Worm (Caenorhabditis elegans): ENCODE results near the gene dhc-4.
"Not testable (repeated sequence)": the region's sequence is repeated elsewhere in the genome, so short reads cannot be mapped to it uniquely, and the experiment has no call there.

The dhc-4 gene

DNA sequence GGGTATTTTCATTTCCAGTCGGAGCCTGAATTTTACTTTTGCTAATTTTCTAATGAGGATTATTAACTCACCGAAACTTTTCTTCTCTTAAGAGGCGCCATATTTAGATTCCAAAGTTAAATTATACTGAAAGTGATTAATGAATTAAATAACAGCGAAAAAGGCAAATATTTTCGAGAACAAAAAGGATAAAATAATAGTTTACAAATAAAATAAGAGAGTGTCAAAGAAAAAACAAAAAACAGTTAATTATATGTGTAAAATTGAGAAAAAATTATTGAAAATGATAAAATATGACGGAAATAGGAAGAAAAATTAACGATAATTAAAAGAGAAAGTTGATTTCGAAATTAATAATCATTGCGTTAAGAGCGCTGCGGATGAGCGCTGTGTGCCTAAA, 59.6 kb downstream of the dhc-4 start, which contains the start of gene Y48A6B.8:
Gene Y48A6B.8, minus strand, starts transcription at position 101 of the 400 bp plus-strand sequence.
- not testable (repeated sequence) for TF ChIP-seq nhr-129, R02D3.7, nhr-6 (tag; optimal IDR thresholded peaks at IDR 0.05)

DNA sequence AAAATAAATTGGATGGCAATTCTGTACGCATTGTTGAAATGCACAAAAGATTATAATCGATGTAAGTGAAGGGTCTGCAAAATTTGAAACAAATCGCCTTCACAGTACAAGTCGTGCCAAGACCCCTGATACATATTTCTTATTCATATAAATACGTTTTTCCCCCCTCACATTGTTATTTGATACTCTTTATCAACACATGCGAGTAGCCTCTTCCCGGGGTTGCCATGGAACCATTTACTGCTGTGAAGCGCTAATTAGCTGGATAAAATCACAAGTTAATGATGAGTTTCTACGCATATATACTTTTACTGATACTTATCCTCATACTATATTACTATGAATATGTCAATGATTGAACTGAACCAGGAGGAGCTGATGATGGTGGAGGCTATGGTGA, 61.6 kb downstream of the dhc-4 start, which contains the start of gene Y48A6B.14:
Gene Y48A6B.14, plus strand, starts transcription at position 301 of the 400 bp plus-strand sequence.
- no peak for TF ChIP-seq mbf-1 (tag; optimal IDR thresholded peaks at IDR 0.05)
- TF ChIP-seq zag-1 (tag; optimal IDR thresholded peaks at IDR 0.05), result no peak
- no peak for TF ChIP-seq elt-3 (tag; optimal IDR thresholded peaks at IDR 0.05)
- TF ChIP-seq sma-3 (GFP tag; optimal IDR thresholded peaks at IDR 0.05), result no peak
- no peak for TF ChIP-seq Y55F3AM.14 (GFP tag; optimal IDR thresholded peaks at IDR 0.05)
- no peak for TF ChIP-seq ceh-82 (tag; optimal IDR thresholded peaks at IDR 0.05)
- no peak for TF ChIP-seq ceh-16 (tag; optimal IDR thresholded peaks at IDR 0.05)
- TF ChIP-seq sem-4 (tag; optimal IDR thresholded peaks at IDR 0.05), result no peak
- no peak for TF ChIP-seq nhr-6 (tag; optimal IDR thresholded peaks at IDR 0.05)
- no peak for TF ChIP-seq nhr-21 (tag; optimal IDR thresholded peaks at IDR 0.05)
- no peak for TF ChIP-seq peb-1 (tag; optimal IDR thresholded peaks at IDR 0.05)
- no peak for TF ChIP-seq unc-62 (GFP tag; optimal IDR thresholded peaks at IDR 0.05)
- no peak for TF ChIP-seq ztf-11 (tag; optimal IDR thresholded peaks at IDR 0.05)
- no peak for TF ChIP-seq fos-1 (tag; optimal IDR thresholded peaks at IDR 0.05)
- TF ChIP-seq mdl-1 (tag; optimal IDR thresholded peaks at IDR 0.05), result no peak
- TF ChIP-seq blmp-1 (tag; optimal IDR thresholded peaks at IDR 0.05; ENCODE audit: insufficient read depth), result no peak
- TF ChIP-seq mab-5 (tag; optimal IDR thresholded peaks at IDR 0.05), result no peak

DNA sequence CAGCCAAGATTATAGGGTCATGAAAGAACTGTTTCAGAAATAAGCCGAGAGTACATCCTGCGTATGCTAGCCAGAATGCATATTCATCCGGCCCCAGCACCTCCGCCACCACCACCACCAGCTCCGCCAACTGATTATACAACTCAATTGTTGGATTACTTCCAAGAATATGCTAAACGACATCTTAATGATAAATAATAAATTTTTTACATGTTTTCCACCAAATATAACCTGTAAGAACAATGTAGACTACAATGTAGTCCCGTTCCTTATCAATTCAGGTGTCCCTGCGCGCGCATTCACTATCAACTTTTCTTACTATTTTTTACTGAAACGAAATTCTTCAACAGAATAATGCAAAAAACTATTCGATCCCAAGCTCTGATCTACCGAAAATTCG, 63.1 kb downstream of the dhc-4 start, which contains the start of gene Y48A6B.9:
Gene Y48A6B.9, plus strand, starts transcription at position 301 of the 400 bp plus-strand sequence.
- TF ChIP-seq mdl-1 (tag; optimal IDR thresholded peaks at IDR 0.05), result no peak
- no peak for TF ChIP-seq ztf-4 (tag; optimal IDR thresholded peaks at IDR 0.05)
- no peak for TF ChIP-seq nhr-6 (tag; optimal IDR thresholded peaks at IDR 0.05)
- TF ChIP-seq unc-55 (GFP tag; optimal IDR thresholded peaks at IDR 0.05), result no peak
- TF ChIP-seq sem-4 (tag; optimal IDR thresholded peaks at IDR 0.05), result no peak
- no peak for TF ChIP-seq nhr-237 (tag; optimal IDR thresholded peaks at IDR 0.05)
- no peak for TF ChIP-seq aly-2 (tag; optimal IDR thresholded peaks at IDR 0.05)
- no peak for TF ChIP-seq blmp-1 (tag; optimal IDR thresholded peaks at IDR 0.05; ENCODE audit: insufficient read depth)
- TF ChIP-seq zag-1 (tag; optimal IDR thresholded peaks at IDR 0.05), result no peak
- no peak for TF ChIP-seq sma-3 (GFP tag; optimal IDR thresholded peaks at IDR 0.05)
- no peak for TF ChIP-seq ceh-16 (tag; optimal IDR thresholded peaks at IDR 0.05)
- TF ChIP-seq fos-1 (tag; optimal IDR thresholded peaks at IDR 0.05), result no peak
- TF ChIP-seq crh-2 (tag; optimal IDR thresholded peaks at IDR 0.05), result no peak
- no peak for TF ChIP-seq R02D3.7 (tag; optimal IDR thresholded peaks at IDR 0.05)

DNA sequence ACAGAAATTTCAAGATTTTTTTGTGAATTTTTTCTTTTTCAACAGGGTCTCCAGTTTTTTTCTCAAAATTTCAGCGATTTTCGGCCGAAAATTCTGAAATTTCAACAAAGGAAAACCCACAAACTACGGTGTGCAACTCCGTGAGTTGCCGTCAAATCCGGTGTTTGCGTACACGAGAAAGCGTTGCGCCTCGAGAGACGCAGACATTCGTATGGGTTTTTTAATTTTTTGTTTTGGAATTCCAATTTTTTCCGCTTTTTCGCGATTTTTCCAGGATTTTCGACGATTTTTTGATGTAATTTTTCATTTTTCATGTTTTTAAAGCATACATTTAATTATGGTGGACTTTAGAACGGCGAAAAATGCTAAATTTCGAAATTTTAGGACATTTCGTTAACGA, 66.4 kb downstream of the dhc-4 start:
- TF ChIP-seq ceh-16 (tag; optimal IDR thresholded peaks at IDR 0.05) (no peak), lin-11 (tag; optimal IDR thresholded peaks at IDR 0.05) (peak; percentile 67), nhr-21 (tag; optimal IDR thresholded peaks at IDR 0.05) (peak; percentile 43), crh-2 (tag; optimal IDR thresholded peaks at IDR 0.05) (peak; percentile 67), ama-1 (optimal IDR thresholded peaks at IDR 0.05) (peak; percentile 6), sma-9 (GFP tag; optimal IDR thresholded peaks at IDR 0.05) (no peak), sma-9 (tag; optimal IDR thresholded peaks at IDR 0.05) (no peak), aly-2 (tag; optimal IDR thresholded peaks at IDR 0.05) (no peak), nhr-77 (tag; optimal IDR thresholded peaks at IDR 0.05) (no peak), nhr-12 (tag; optimal IDR thresholded peaks at IDR 0.05) (peak; percentile 45), nhr-10 (tag; optimal IDR thresholded peaks at IDR 0.05) (no peak), blmp-1 (tag; optimal IDR thresholded peaks at IDR 0.05; ENCODE audit: insufficient read depth) (peak; percentile 26), lsy-2 (tag; optimal IDR thresholded peaks at IDR 0.05) (peak; percentile 93 to 98), nhr-237 (tag; optimal IDR thresholded peaks at IDR 0.05) (no peak), C34F6.9 (tag; optimal IDR thresholded peaks at IDR 0.05) (peak; percentile 77), mab-5 (tag; optimal IDR thresholded peaks at IDR 0.05) (peak; percentile 73), sem-4 (tag; optimal IDR thresholded peaks at IDR 0.05) (peak; percentile 7), elt-3 (tag; optimal IDR thresholded peaks at IDR 0.05) (no peak), ZK546.5 (tag; optimal IDR thresholded peaks at IDR 0.05) (no peak), nhr-129 (tag; optimal IDR thresholded peaks at IDR 0.05) (peak; percentile 55), zag-1 (tag; optimal IDR thresholded peaks at IDR 0.05) (no peak), alr-1 (tag; optimal IDR thresholded peaks at IDR 0.05) (no peak), unc-55 (GFP tag; optimal IDR thresholded peaks at IDR 0.05) (peak; percentile 78), unc-62 (GFP tag; optimal IDR thresholded peaks at IDR 0.05) (no peak), gmeb-1 (tag; optimal IDR thresholded peaks at IDR 0.05) (peak; percentile 85), egl-27 (tag; optimal IDR thresholded peaks at IDR 0.05) (peak; percentile 63), skn-1 (tag; optimal IDR thresholded peaks at IDR 0.05) (no peak), R02D3.7 (tag; optimal IDR thresholded peaks at IDR 0.05) (no peak), mdl-1 (tag; optimal IDR thresholded peaks at IDR 0.05) (no peak), nhr-25 (tag; optimal IDR thresholded peaks at IDR 0.05) (peak; percentile 66), elt-1 (tag; optimal IDR thresholded peaks at IDR 0.05) (no peak), lin-13 (GFP tag; optimal IDR thresholded peaks at IDR 0.05) (peak; percentile 66), unc-39 (tag; optimal IDR thresholded peaks at IDR 0.05) (no peak), dmd-4 (tag; optimal IDR thresholded peaks at IDR 0.05) (no peak), mbf-1 (tag; optimal IDR thresholded peaks at IDR 0.05) (no peak), Y55F3AM.14 (GFP tag; optimal IDR thresholded peaks at IDR 0.05) (no peak), nhr-11 (tag; optimal IDR thresholded peaks at IDR 0.05) (no peak), peb-1 (tag; optimal IDR thresholded peaks at IDR 0.05) (no peak), lin-39 (tag; optimal IDR thresholded peaks at IDR 0.05) (no peak)
